Fruit fly (Drosophila melanogaster) whole organism, embryonic: ENCODE data around the gene Rabex-5.
A peak's percentile ranks its signal among the peaks of the same experiment; 100 is the strongest.

Source experiments
- CG10147 ChIP-seq: fragments of 200-800 bp; sonication (Bioruptor generic); optimal IDR thresholded peaks from 2 replicates; lab custom pipeline; 2019; ENCODE audit warnings: missing biosample characterization, mild to moderate bottlenecking, missing genetic modification characterization, moderate library complexity
- CG10274 ChIP-seq: fragments of 200-800 bp; sonication (Bioruptor generic); optimal IDR thresholded peaks from 3 replicates; lab custom pipeline; 2017; ENCODE audit warnings: missing biosample characterization, mild to moderate bottlenecking, missing genetic modification characterization
- CG10543 ChIP-seq: fragments of 200-800 bp; sonication (Bioruptor generic); optimal IDR thresholded peaks from 3 replicates; lab custom pipeline; 2017; ENCODE audit warnings: missing biosample characterization, mild to moderate bottlenecking, missing genetic modification characterization, moderate library complexity
- CG10654 ChIP-seq: fragments of 200-800 bp; sonication (Bioruptor generic); optimal IDR thresholded peaks from 2 replicates; lab custom pipeline; 2016; ENCODE audit warnings: missing biosample characterization, missing genetic modification characterization
- CG12942 ChIP-seq: fragments of 200-800 bp; sonication (Bioruptor generic); optimal IDR thresholded peaks from 3 replicates; lab custom pipeline; 2016; ENCODE audit warnings: missing biosample characterization, missing genetic modification characterization
- CG14667 ChIP-seq: fragments of 200-800 bp; sonication (Bioruptor generic); IDR thresholded peaks from 2 replicates; pipeline ENCODE4 v1.3.6; 2022; ENCODE audit warnings: missing biosample characterization, missing genetic modification characterization
- CG15479 ChIP-seq: fragments of 200-800 bp; sonication (Bioruptor generic); optimal IDR thresholded peaks from 3 replicates; lab custom pipeline; 2019; ENCODE audit warnings: missing biosample characterization, mild to moderate bottlenecking, missing genetic modification characterization, moderate library complexity
- CG15696 ChIP-seq: fragments of 200-800 bp; sonication (Bioruptor generic); optimal IDR thresholded peaks from 2 replicates; lab custom pipeline; 2019; ENCODE audit warnings: missing biosample characterization, mild to moderate bottlenecking, missing genetic modification characterization, moderate library complexity
- CG16815 ChIP-seq: fragments of 200-800 bp; sonication (Bioruptor generic); optimal IDR thresholded peaks from 3 replicates; lab custom pipeline; 2017; ENCODE audit warnings: missing biosample characterization, mild to moderate bottlenecking, missing genetic modification characterization
- CG18011 ChIP-seq: fragments of 200-800 bp; sonication (Bioruptor generic); optimal IDR thresholded peaks from 2 replicates; lab custom pipeline; 2017; ENCODE audit warnings: missing biosample characterization, missing genetic modification characterization, mild to moderate bottlenecking, moderate library complexity, missing genotype
- CG30403 ChIP-seq: fragments of 200-800 bp; sonication (Bioruptor generic); optimal IDR thresholded peaks from 3 replicates; lab custom pipeline; 2016; ENCODE audit warnings: missing biosample characterization, missing genetic modification characterization
- CG4617 ChIP-seq: fragments of 200-800 bp; sonication (Bioruptor generic); optimal IDR thresholded peaks from 3 replicates; lab custom pipeline; 2016; ENCODE audit warnings: missing biosample characterization, missing genetic modification characterization, borderline replicate concordance
- CG6175 ChIP-seq: fragments of 200-800 bp; sonication (Bioruptor generic); IDR thresholded peaks from 3 replicates; pipeline ENCODE4 v1.3.6; 2022; ENCODE audit warnings: missing biosample characterization, missing genetic modification characterization
- CG7928 ChIP-seq: fragments of 200-800 bp; sonication (Bioruptor generic); optimal IDR thresholded peaks from 2 replicates; lab custom pipeline; 2017; ENCODE audit warnings: missing biosample characterization, mild to moderate bottlenecking, missing genetic modification characterization
- CG8290 ChIP-seq, 3 experiments: fragments of 200-800 bp; sonication (Bioruptor generic); optimal IDR thresholded peaks; 2 replicates each; lab custom pipeline; 2016 to 2019; ENCODE audit warnings: missing biosample characterization in 3 of 3, missing genetic modification characterization in 3 of 3, mild to moderate bottlenecking in 2 of 3, moderate library complexity in 1 of 3
- Camta ChIP-seq: fragments of 200-800 bp; sonication (Bioruptor generic); optimal IDR thresholded peaks from 2 replicates; lab custom pipeline; 2016; ENCODE audit warnings: missing biosample characterization, missing genetic modification characterization
- Deaf1 ChIP-seq: fragments of 200-800 bp; optimal IDR thresholded peaks from 3 replicates; lab custom pipeline; 2019; ENCODE audit warnings: missing biosample characterization, mild to moderate bottlenecking, missing genetic modification characterization, moderate library complexity
- Doc3 ChIP-seq: fragments of 200-800 bp; sonication (Bioruptor generic); IDR thresholded peaks from 3 replicates; pipeline ENCODE4 v1.3.6; 2022; ENCODE audit warnings: missing biosample characterization, missing genetic modification characterization; ENCODE audit not compliant: partially characterized antibody
- Elba2 ChIP-seq: fragments of 200-800 bp; sonication (Bioruptor generic); optimal IDR thresholded peaks from 3 replicates; lab custom pipeline; 2016; ENCODE audit warnings: missing biosample characterization, missing genetic modification characterization
- MBD-R2 ChIP-seq: fragments of 200-800 bp; sonication (Bioruptor generic); IDR thresholded peaks from 2 replicates; pipeline ENCODE4 v1.3.6; 2022; ENCODE audit warnings: missing biosample characterization, missing genetic modification characterization
- Mad ChIP-seq: fragments of 200-800 bp; sonication (Bioruptor generic); optimal IDR thresholded peaks from 2 replicates; lab custom pipeline; 2016; ENCODE audit warnings: missing biosample characterization, missing genetic modification characterization
- Mes4 ChIP-seq: fragments of 200-800 bp; sonication (Bioruptor generic); optimal IDR thresholded peaks from 2 replicates; lab custom pipeline; 2016; ENCODE audit warnings: missing biosample characterization, missing genetic modification characterization
- Scr ChIP-seq: fragments of 200-800 bp; sonication (Bioruptor generic); IDR thresholded peaks from 2 replicates; pipeline ENCODE4 v1.3.6; 2022; ENCODE audit warnings: missing biosample characterization, missing genetic modification characterization; ENCODE audit not compliant: partially characterized antibody
- TFAM ChIP-seq: fragments of 200-800 bp; sonication (Bioruptor generic); optimal IDR thresholded peaks from 2 replicates; lab custom pipeline; 2017; ENCODE audit warnings: missing biosample characterization, missing genetic modification characterization, inconsistent platforms
- Xrp1 ChIP-seq: fragments of 200-800 bp; sonication (Bioruptor generic); IDR thresholded peaks from 2 replicates; pipeline ENCODE4 v1.3.6; 2022; ENCODE audit warnings: missing biosample characterization, missing genetic modification characterization
- al ChIP-seq: fragments of 200-800 bp; sonication (Bioruptor generic); IDR thresholded peaks from 2 replicates; pipeline ENCODE4 v1.3.6; 2022; ENCODE audit warnings: missing biosample characterization, missing genetic modification characterization
- amos ChIP-seq: fragments of 200-800 bp; sonication (Bioruptor generic); IDR thresholded peaks from 2 replicates; pipeline ENCODE4 v1.3.6; 2022; ENCODE audit warnings: missing biosample characterization, missing genetic modification characterization; ENCODE audit not compliant: partially characterized antibody
- ap ChIP-seq: fragments of 200-800 bp; sonication (Bioruptor generic); IDR thresholded peaks from 2 replicates; pipeline ENCODE4 v1.3.6; 2022; ENCODE audit warnings: missing biosample characterization, missing genetic modification characterization
- az2 ChIP-seq: fragments of 200-800 bp; sonication (Bioruptor generic); optimal IDR thresholded peaks from 3 replicates; lab custom pipeline; 2016; ENCODE audit warnings: missing biosample characterization, missing genetic modification characterization
- bab2 ChIP-seq: fragments of 200-800 bp; sonication (Bioruptor generic); optimal IDR thresholded peaks from 2 replicates; lab custom pipeline; 2016; ENCODE audit warnings: missing biosample characterization, missing genetic modification characterization
- chm ChIP-seq: fragments of 200-800 bp; sonication (Bioruptor generic); IDR thresholded peaks from 2 replicates; pipeline ENCODE4 v1.3.6; 2022; ENCODE audit warnings: missing biosample characterization, missing genetic modification characterization
- crc ChIP-seq: fragments of 200-800 bp; sonication (Bioruptor generic); optimal IDR thresholded peaks from 2 replicates; lab custom pipeline; 2016; ENCODE audit warnings: missing biosample characterization, missing genetic modification characterization
- crol ChIP-seq: fragments of 200-800 bp; sonication (Bioruptor generic); IDR thresholded peaks from 2 replicates; pipeline ENCODE4 v1.3.6; 2022; ENCODE audit warnings: missing biosample characterization, missing genetic modification characterization
- dati ChIP-seq: fragments of 200-800 bp; sonication (Bioruptor generic); IDR thresholded peaks from 2 replicates; pipeline ENCODE4 v1.3.6; 2022; ENCODE audit warnings: missing biosample characterization, missing genetic modification characterization
- disco-r ChIP-seq: fragments of 200-800 bp; sonication (Bioruptor generic); optimal IDR thresholded peaks from 2 replicates; lab custom pipeline; 2016; ENCODE audit warnings: missing biosample characterization, missing genetic modification characterization
- dysf ChIP-seq: fragments of 200-800 bp; sonication (Bioruptor generic); IDR thresholded peaks from 3 replicates; pipeline ENCODE4 v1.3.6; 2022; ENCODE audit warnings: missing biosample characterization, missing genetic modification characterization
- exex ChIP-seq: fragments of 200-800 bp; sonication (Bioruptor generic); optimal IDR thresholded peaks from 4 replicates; lab custom pipeline; 2018; ENCODE audit warnings: missing biosample characterization, mild to moderate bottlenecking, missing genetic modification characterization, moderate library complexity
- gem ChIP-seq: fragments of 200-800 bp; sonication (Bioruptor generic); optimal IDR thresholded peaks from 2 replicates; lab custom pipeline; 2019; ENCODE audit warnings: missing biosample characterization, mild to moderate bottlenecking, missing genetic modification characterization, moderate library complexity
- grn ChIP-seq: fragments of 200-800 bp; sonication (Bioruptor generic); optimal IDR thresholded peaks from 3 replicates; lab custom pipeline; 2017; ENCODE audit warnings: missing biosample characterization, missing genetic modification characterization
- h ChIP-seq: fragments of >200 bp; optimal IDR thresholded peaks from 2 replicates; lab custom pipeline; 2017
- hb ChIP-seq: fragments of 200-800 bp; sonication (Bioruptor generic); IDR thresholded peaks from 3 replicates; pipeline ENCODE4 v1.3.6; 2022; ENCODE audit warnings: missing biosample characterization, missing genetic modification characterization; ENCODE audit not compliant: partially characterized antibody
- kay ChIP-seq: fragments of 200-800 bp; sonication (Bioruptor generic); optimal IDR thresholded peaks from 2 replicates; lab custom pipeline; 2016; ENCODE audit warnings: missing biosample characterization, missing genetic modification characterization
- nmo ChIP-seq: fragments of 200-800 bp; sonication (Bioruptor generic); optimal IDR thresholded peaks from 2 replicates; lab custom pipeline; 2018; ENCODE audit warnings: missing biosample characterization, mild to moderate bottlenecking, missing genetic modification characterization, moderate library complexity
- nom ChIP-seq: fragments of 200-800 bp; sonication (Bioruptor generic); optimal IDR thresholded peaks from 2 replicates; lab custom pipeline; 2017; ENCODE audit warnings: missing biosample characterization, missing genetic modification characterization, mild to moderate bottlenecking, moderate library complexity, missing genetic modification reagents
- prd ChIP-seq, 3 experiments: fragments of >200 bp in 2 of 3; fragments of 200-800 bp in 1 of 3; sonication (Bioruptor generic) in 1 of 3; optimal IDR thresholded peaks in 2 of 3; IDR thresholded peaks in 1 of 3; 2 replicates in 2 of 3; 3 replicates in 1 of 3; pipeline versions ENCODE4 v1.3.6 to Lab custom; 2017 to 2022; ENCODE audit warnings: missing biosample characterization in 1 of 3, missing genetic modification characterization in 1 of 3
- sima ChIP-seq: fragments of 200-800 bp; sonication (Bioruptor generic); optimal IDR thresholded peaks from 2 replicates; lab custom pipeline; 2016; ENCODE audit warnings: missing biosample characterization, missing genetic modification characterization
- sug ChIP-seq: fragments of 200-800 bp; optimal IDR thresholded peaks from 2 replicates; lab custom pipeline; 2019; ENCODE audit warnings: missing biosample characterization, mild to moderate bottlenecking, missing genetic modification characterization, moderate library complexity
- tap ChIP-seq: fragments of 200-800 bp; optimal IDR thresholded peaks from 3 replicates; lab custom pipeline; 2019; ENCODE audit warnings: missing biosample characterization, mild to moderate bottlenecking, missing genetic modification characterization, moderate library complexity
- zfh1 ChIP-seq: fragments of 200-800 bp; sonication (Bioruptor generic); IDR thresholded peaks from 3 replicates; pipeline ENCODE4 v1.3.6; 2022; ENCODE audit warnings: missing biosample characterization, missing genetic modification characterization

The Rabex-5 gene

DNA sequence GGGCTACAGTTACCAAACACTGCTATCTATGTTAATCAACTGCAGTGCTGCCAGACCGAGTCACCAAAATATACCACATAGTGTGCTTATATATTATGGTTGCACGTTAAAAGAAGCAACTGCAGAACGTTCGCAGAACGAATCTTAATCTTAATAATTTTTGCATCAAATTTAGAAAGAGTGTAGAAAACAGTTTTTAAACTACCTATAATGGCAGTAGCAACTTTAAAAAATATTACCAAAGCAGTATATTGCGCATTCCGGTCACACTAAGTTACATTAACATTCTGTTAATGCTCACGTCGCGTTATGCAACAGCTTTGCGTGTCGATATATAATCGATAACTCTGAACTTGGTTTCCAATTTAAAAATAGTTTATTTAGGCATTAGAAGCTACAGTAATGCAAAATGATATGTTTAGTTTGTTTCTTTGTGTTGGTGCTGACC, 46.4 kb downstream of the Rabex-5 start, which contains the start of gene indra (continued):
- TF ChIP-seq CG10274 (GFP tag; lab: Kevin White, UChicago) (peak; percentile 7), gem (peak; percentile 73), Xrp1 (peak; percentile 29; the same call in 1 of the 2 replicates), CG16815 (GFP tag; lab: Kevin White, UChicago) (peak; percentile 9), dati (GFP tag; lab: Robert Waterston, UW) (no peak), disco-r (GFP tag; lab: Kevin White, UChicago) (no peak), CG18011 (GFP tag; lab: Kevin White, UChicago) (peak; percentile 78), nmo (GFP tag; lab: Kevin White, UChicago) (peak; percentile 74), CG12942 (peak; percentile 36), CG15696 (tag; lab: Kevin White, UChicago) (peak; percentile 56), ap (GFP tag; lab: Robert Waterston, UW) (no peak), CG15479 (GFP tag; lab: Kevin White, UChicago) (peak; percentile 39), nom (GFP tag; lab: Kevin White, UChicago) (no peak), CG30403 (GFP tag; lab: Kevin White, UChicago) (peak; percentile 71), h (no peak), CG4617 (peak; percentile 78), crc (GFP tag; lab: Kevin White, UChicago) (no peak), bab2 (GFP tag; lab: Kevin White, UChicago) (peak; percentile 75), az2 (GFP tag; lab: Kevin White, UChicago) (peak; percentile 38), CG10654 (GFP tag; lab: Kevin White, UChicago) (peak; percentile 48), CG7928 (GFP tag; lab: Kevin White, UChicago) (no peak), kay (GFP tag; lab: Kevin White, UChicago) (peak; percentile 37), sima (GFP tag; lab: Kevin White, UChicago) (no peak), Camta (GFP tag; lab: Kevin White, UChicago) (peak; percentile 24), Deaf1 (no peak), Scr (GFP tag; lab: Robert Waterston, UW) (peak; percentile 68), chm (GFP tag; lab: Robert Waterston, UW) (0 out of 2 replicates have a peak, but pooled peaks have one; percentile 29)
- TF ChIP-seq, all 482 proteins: peak for 230

dm6 chr3L:1346956-1347587, 51.4 kb downstream of the Rabex-5 start:
- 0 out of 2 replicates have a peak, but pooled peaks have one; percentile 19 for TF ChIP-seq crol
- no peak for TF ChIP-seq dysf
- TF ChIP-seq MBD-R2 (GFP tag; lab: Robert Waterston, UW), result no peak
- 0 out of 3 replicates have a peak, but pooled peaks have one; percentile 15 for TF ChIP-seq Doc3 (GFP tag; lab: Robert Waterston, UW)
- TF ChIP-seq prd (optimal IDR thresholded peaks at IDR 0.05; lab: Kevin White, UChicago), result no peak
- TF ChIP-seq prd (GFP tag; IDR thresholded peaks at IDR 0.05; lab: Robert Waterston, UW), result no peak
- TF ChIP-seq al (GFP tag; lab: Robert Waterston, UW), result no peak
- no peak for TF ChIP-seq CG14667 (GFP tag; lab: Robert Waterston, UW)
- peak; percentile 51 for TF ChIP-seq sug (tag; lab: Kevin White, UChicago)
- peak; percentile 44 for TF ChIP-seq CG10543 (GFP tag; lab: Kevin White, UChicago)
- TF ChIP-seq CG6175 (GFP tag; lab: Robert Waterston, UW), result 0 out of 3 replicates have a peak, but pooled peaks have one; percentile 14
- no peak for TF ChIP-seq CG10147 (GFP tag; lab: Kevin White, UChicago)
- peak; percentile 42 for TF ChIP-seq exex (tag; lab: Kevin White, UChicago)
- no peak for TF ChIP-seq zfh1 (GFP tag; lab: Robert Waterston, UW)
- no peak for TF ChIP-seq Mad
- TF ChIP-seq Elba2 (GFP tag; lab: Kevin White, UChicago), result no peak
- no peak for TF ChIP-seq Mes4 (GFP tag; lab: Kevin White, UChicago)
- TF ChIP-seq grn, result peak; percentile 44
- TF ChIP-seq tap, result no peak
- peak; percentile 9; the same call in 1 of the 2 replicates for TF ChIP-seq amos (GFP tag; lab: Robert Waterston, UW)
- TF ChIP-seq CG8290 (GFP tag; optimal IDR thresholded peaks at IDR 0.05; lab: Kevin White, UChicago), result no peak
- TF ChIP-seq CG8290 (tag; optimal IDR thresholded peaks at IDR 0.05; lab: Kevin White, UChicago), result no peak
- no peak for TF ChIP-seq TFAM
- no peak for TF ChIP-seq hb (GFP tag; lab: Robert Waterston, UW)
